Fruit fly (Drosophila melanogaster): Measurements from ENCODE around the gene Nhe3.

The Nhe3 gene

DNA sequence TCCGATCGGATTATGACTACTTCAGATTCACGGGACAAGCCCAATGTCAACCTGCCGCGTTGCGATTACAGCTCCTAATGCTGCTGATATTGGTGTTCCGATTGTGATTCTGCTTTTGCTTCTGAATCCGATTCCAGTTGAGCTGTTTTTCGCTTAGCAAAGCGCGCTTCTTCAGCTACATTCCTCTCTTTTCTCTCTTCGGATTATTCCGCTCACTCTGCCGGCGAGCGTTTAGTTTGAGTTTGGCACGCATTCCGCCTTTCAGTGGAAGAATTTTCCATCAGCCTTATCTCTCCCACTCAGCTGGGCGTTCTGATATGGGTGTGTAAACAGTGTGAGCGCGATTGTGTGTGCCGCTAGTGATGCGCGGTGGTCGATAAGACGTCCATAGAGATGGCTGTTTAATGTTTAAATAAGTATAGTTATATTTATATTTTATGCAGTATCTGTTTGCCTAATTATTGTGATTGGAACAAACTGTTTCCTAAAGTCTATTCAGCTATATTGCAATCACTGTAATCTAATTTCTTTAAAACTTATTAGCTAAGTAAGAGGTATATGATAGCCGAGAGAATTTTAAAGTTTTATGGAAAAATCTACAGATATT lies 16.3 kb downstream of the Nhe3 start, which contains the start of gene Galt:
Gene Galt, minus strand, starts transcription at position 315 of the 607 bp plus-strand sequence.
- no peak for TF ChIP-seq pan (optimal IDR thresholded peaks at IDR 0.05)
- no peak for TF ChIP-seq usp (GFP tag; optimal IDR thresholded peaks at IDR 0.05)
- TF ChIP-seq psq (optimal IDR thresholded peaks at IDR 0.05) = no peak
- no peak for TF ChIP-seq CG8478 (optimal IDR thresholded peaks at IDR 0.05)

DNA sequence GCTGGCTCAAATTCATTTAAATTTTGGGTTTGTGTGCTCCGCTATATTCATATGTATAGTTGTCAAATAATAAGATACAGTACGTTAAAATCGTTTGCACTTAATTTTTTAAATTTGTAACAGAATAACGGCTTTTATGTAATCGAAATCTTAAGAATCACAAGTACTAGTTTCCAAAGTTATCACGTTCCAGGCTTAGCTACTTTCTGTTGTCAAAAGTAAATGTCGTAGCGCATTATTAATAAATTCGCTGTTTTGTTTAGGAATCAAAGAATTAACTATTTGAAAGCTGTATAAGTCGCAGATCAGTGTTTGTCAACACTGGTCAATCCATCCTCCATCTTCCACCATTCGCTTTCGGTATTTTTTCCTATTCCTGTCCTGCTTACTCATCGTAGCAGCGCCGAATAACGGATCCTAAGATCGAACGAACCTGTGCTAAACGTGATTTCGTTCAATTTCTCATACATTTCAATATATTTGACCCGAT lies 20.6 kb downstream of the Nhe3 start, which contains the start of the genes CG13771, CG34310 and cup:
Gene CG13771, minus strand, starts transcription at position 51 of the 490 bp plus-strand sequence.
Gene CG34310, plus strand, starts transcription at position 103 of the 490 bp plus-strand sequence.
Gene cup, plus strand, starts transcription at position 103 of the 490 bp plus-strand sequence.
- TF ChIP-seq pan (optimal IDR thresholded peaks at IDR 0.05) (no peak), CG8478 (optimal IDR thresholded peaks at IDR 0.05) (no peak), Dll (optimal IDR thresholded peaks at IDR 0.05) (no peak), psq (optimal IDR thresholded peaks at IDR 0.05) (no peak), EcR (GFP tag; optimal IDR thresholded peaks at IDR 0.05) (no peak), usp (GFP tag; optimal IDR thresholded peaks at IDR 0.05) (no peak)

DNA sequence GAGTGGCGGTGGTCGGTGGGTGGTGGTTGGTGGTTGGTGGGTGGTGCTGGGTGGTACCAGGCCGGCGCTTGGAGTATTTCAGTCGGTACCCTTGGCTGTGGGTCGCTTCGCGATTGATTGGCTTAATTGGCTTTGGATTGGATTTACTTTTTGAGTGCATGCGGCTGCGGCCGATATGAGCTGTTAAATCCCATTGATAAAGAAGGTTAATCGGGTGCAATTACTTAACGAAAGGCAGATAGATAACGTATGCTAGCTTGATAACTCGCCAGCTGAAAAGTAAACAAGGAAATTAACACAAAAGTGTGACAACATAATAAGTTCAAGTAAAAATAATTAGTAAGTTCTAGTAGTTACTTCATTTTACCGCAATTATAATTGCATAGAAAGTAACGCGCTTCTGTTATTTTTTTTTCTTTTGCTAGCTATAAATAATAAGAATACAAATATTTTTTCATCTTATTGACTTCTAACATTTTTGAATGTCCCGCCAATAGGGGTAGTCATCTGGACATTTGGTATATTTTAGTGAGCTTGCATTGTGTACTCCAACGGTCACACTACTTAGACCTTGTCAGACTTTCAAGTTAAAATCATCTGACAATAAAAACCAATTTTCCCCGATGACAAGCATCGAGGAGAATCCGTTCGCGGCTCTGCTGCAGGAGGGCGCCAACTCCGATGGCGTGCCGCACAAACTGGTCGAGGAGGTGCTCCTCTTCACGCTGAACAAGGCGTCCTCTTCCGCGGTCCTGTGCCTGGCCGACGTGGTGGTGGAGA lies 26.0 kb downstream of the Nhe3 start, which contains the start of the genes CG31636 and Ube4A:
Gene CG31636, minus strand, starts transcription at position 184 of the 780 bp plus-strand sequence.
Gene Ube4A, plus strand, starts transcription at position 549 of the 780 bp plus-strand sequence.
- TF ChIP-seq pan (optimal IDR thresholded peaks at IDR 0.05) (peak; percentile 54), EcR (GFP tag; optimal IDR thresholded peaks at IDR 0.05) (no peak)

DNA sequence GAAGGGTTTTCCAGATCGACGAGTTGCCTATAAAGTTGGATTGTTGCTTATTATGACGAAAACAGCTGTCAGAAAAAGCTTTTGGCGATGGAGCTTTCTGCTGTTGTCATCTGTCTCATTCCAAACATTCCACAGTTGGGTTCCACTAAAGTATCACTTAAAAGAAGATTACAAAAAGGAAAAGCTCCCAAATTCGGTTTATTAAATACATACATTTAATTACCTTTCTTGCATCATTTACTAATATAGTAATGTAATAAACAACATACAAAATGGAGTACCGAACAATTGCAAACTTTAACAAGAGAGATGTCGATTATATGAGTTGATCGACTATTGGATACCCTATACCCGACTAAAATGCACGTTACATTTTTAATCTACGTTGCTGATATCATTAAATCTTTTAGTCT lies 27.9 kb downstream of the Nhe3 start, which contains the start of gene CG31633:
Gene CG31633, minus strand, starts transcription at position 58 of the 413 bp plus-strand sequence.
- no peak for TF ChIP-seq Dll (optimal IDR thresholded peaks at IDR 0.05)
- no peak for TF ChIP-seq usp (GFP tag; optimal IDR thresholded peaks at IDR 0.05)
- no peak for TF ChIP-seq EcR (GFP tag; optimal IDR thresholded peaks at IDR 0.05)
- TF ChIP-seq psq (optimal IDR thresholded peaks at IDR 0.05) = no peak
- no peak for TF ChIP-seq CG8478 (optimal IDR thresholded peaks at IDR 0.05)
- no peak for TF ChIP-seq pan (optimal IDR thresholded peaks at IDR 0.05)

DNA sequence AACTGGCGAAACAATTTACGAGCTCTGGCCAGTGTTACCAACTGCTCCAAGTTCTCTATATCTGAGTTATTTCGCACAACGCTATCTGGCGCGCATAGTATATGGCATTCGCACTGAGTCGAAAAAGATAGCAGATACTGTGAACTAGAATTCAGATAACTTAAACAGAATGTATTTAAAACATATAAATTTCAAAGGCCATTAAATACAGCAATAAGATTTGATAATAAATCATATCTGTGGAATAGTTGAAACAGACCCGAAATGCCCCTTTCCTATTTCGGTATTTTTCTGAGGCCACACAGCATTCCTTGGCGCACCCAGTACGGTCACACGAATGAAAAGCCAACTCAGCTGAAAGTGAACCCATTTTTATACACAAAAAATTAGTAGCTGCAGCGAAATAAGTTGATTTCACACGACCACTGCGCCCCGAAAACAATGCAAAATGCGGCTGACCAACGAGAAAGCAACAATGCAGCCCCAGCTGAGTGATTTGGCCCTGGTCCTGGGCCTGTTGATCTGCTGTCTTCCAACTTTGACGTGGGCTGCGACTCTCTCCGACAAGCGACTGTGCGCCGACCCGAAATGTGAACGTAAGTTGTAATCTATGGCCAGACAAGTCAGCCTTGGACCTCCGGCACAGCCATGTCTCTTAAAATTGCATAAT lies 34.9 kb downstream of the Nhe3 start, which contains the start of the genes CG31635 and Tango1:
Gene CG31635, minus strand, starts transcription at position 30 of the 670 bp plus-strand sequence.
Gene Tango1, plus strand, starts transcription at position 304 of the 670 bp plus-strand sequence.
- no peak for TF ChIP-seq CG8478 (optimal IDR thresholded peaks at IDR 0.05)

DNA sequence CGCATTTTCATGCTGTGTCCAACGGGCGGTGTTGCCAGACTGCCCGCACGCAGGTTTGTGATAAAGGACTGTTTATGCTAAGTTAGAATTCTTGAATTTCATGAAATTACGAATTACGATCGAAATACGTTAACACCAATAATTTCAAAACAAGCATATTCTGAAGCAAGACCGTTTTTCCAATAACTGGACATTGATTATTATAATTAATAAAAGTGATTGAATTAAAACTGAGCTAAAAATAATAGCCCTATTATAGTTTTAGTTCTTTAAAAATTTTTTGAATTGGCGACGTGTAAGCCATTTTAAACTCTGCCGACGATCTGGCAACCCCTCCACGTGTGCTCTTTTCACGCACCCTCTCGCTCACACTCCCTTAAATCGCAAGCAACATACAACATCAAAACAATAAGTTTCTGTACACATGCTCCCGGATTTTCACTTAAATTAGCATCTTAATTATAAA lies 36.0 kb downstream of the Nhe3 start:
- TF ChIP-seq EcR (GFP tag; optimal IDR thresholded peaks at IDR 0.05) (no peak), CG8478 (optimal IDR thresholded peaks at IDR 0.05) (no peak), usp (GFP tag; optimal IDR thresholded peaks at IDR 0.05) (no peak), psq (optimal IDR thresholded peaks at IDR 0.05) (no peak), pan (optimal IDR thresholded peaks at IDR 0.05) (no peak), Dll (optimal IDR thresholded peaks at IDR 0.05) (no peak)

DNA sequence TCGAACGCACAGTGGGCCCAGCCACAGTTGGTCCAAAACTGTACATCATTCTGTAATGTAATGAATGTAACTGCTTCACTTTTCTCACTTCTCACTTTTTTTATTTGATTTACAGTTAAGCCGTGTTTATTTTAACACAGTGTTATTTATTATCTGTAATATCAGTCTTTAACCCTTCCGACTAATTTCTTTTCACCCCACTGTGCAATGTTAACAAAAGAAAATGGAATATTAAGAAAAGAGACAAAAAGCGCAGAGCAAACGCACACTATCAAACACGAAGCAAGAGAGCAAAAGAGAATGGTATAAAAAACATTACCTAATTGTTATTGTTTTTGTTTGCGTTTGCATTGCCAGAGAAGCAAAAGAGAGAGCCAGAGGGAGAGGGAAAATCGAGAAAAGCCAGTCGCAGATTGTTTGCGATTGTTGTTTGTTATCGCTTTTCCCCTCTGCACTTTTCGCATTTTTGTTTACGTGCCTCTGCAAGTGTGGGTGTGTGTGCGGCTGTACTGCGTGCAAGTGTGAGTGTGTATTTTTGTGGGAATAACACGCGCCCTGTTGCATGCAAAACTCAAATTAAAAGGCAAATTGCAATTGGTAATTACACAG lies 37.0 kb downstream of the Nhe3 start:
- TF ChIP-seq pan (optimal IDR thresholded peaks at IDR 0.05) = no peak
- no peak for TF ChIP-seq psq (optimal IDR thresholded peaks at IDR 0.05)
- TF ChIP-seq EcR (GFP tag; optimal IDR thresholded peaks at IDR 0.05) = no peak
- TF ChIP-seq Dll (optimal IDR thresholded peaks at IDR 0.05) = no peak
- no peak for TF ChIP-seq usp (GFP tag; optimal IDR thresholded peaks at IDR 0.05)
- no peak for TF ChIP-seq CG8478 (optimal IDR thresholded peaks at IDR 0.05)

DNA sequence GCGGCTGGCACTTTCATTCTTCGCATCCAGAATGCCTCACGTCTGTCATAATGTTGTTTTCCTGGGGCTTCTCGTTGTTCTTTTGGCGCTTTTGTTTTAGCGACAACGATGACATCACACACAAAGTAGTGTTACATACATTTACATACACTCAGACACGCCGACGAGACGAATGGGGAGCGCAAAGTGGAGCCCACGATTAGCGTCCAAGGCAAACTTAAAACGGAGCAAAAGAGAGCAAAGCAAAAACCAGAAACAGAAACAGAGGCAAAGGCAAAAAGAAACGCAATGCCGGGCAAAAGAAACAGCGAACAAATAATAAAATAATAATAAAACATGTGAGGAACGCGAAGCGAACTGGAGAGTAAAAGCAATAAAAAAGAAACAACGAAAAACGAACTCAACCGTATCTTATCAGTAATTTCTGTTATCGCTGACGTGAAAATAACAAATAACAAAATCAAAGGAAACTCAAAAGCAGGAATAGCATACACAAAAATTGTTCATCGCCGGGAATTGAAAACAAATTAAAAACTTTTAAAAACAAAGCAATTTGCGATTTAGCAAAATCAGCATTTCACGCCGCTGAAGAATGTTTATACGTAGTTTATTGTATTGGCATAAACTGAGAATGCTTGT lies 39.6 kb downstream of the Nhe3 start:
- TF ChIP-seq usp (GFP tag; optimal IDR thresholded peaks at IDR 0.05) (no peak), psq (optimal IDR thresholded peaks at IDR 0.05) (no peak), pan (optimal IDR thresholded peaks at IDR 0.05) (no peak), CG8478 (optimal IDR thresholded peaks at IDR 0.05) (no peak), EcR (GFP tag; optimal IDR thresholded peaks at IDR 0.05) (no peak), Dll (optimal IDR thresholded peaks at IDR 0.05) (no peak)

DNA sequence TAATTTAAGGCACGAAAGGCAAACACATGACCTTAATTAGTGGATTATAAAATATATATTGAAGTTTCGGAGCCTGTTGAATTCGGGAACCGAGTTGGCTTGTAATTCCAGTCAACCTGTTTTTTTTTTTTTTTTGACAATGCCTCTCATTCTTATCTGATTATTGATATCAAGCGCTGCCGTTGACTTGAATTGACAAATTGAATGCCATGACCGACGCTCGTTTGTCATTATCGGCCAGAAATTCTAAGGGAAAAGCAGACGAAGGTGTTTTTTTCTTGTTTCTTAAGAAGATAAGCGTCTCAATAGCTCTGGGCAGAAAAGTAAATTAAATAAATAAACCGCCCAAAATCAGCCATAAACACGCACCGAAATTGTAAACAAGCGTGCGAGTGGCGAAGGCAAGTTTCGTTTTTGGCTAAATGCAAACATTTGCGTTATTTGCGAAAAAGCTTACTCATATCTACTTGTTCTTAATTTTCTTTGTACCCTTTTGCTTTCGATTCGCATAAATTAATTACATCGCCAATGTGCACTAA lies 40.9 kb downstream of the Nhe3 start:
- TF ChIP-seq Dll (optimal IDR thresholded peaks at IDR 0.05) (no peak), psq (optimal IDR thresholded peaks at IDR 0.05) (no peak), CG8478 (optimal IDR thresholded peaks at IDR 0.05) (no peak), EcR (GFP tag; optimal IDR thresholded peaks at IDR 0.05) (no peak), pan (optimal IDR thresholded peaks at IDR 0.05) (no peak)

DNA sequence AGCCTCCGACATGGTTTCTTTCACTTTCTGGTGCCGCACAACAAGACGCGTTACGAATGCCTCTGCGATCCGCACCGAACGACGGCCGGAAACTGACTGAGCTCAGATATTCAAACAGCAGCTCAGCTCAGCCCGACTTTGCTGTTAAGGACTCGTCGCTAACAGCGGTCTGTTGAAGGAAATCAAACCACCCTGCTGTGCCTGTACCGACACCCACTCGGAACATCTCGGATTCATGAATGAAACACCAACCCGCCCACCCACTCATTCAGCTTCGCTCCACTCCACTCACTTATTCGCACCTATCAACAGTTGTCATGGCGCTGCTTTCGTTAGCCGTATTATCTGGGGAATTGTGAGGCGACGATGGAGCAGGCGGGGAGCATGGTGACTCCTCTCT lies 51.9 kb downstream of the Nhe3 start, which contains the start of gene Oatp26F:
Gene Oatp26F, minus strand, starts transcription at position 101 of the 400 bp plus-strand sequence.
- TF ChIP-seq CG8478 (optimal IDR thresholded peaks at IDR 0.05) = no peak
- no peak for TF ChIP-seq pan (optimal IDR thresholded peaks at IDR 0.05)
- no peak for TF ChIP-seq Dll (optimal IDR thresholded peaks at IDR 0.05)
- TF ChIP-seq EcR (GFP tag; optimal IDR thresholded peaks at IDR 0.05) = no peak
- no peak for TF ChIP-seq usp (GFP tag; optimal IDR thresholded peaks at IDR 0.05)
